Fruit fly (Drosophila melanogaster) whole organism, embryonic: Measurements from ENCODE around the gene SkpD.

Experiments used
- Bgb ChIP-seq: fragments of 200-800 bp; sonication (Bioruptor generic); IDR thresholded peaks from 2 replicates; pipeline ENCODE4 v1.3.6; 2022; ENCODE audit warnings: missing biosample characterization, missing genetic modification characterization; ENCODE audit not compliant: partially characterized antibody
- C15 ChIP-seq: fragments of 200-800 bp; sonication (Bioruptor generic); IDR thresholded peaks from 3 replicates; pipeline ENCODE4 v1.3.6; 2022; ENCODE audit warnings: missing biosample characterization, missing genetic modification characterization
- CG10431 ChIP-seq: fragments of 200-800 bp; sonication (Bioruptor generic); optimal IDR thresholded peaks from 3 replicates; lab custom pipeline; 2018; ENCODE audit warnings: missing biosample characterization, mild to moderate bottlenecking, missing genetic modification characterization
- CG10979 ChIP-seq: fragments of 200-800 bp; sonication (Bioruptor generic); optimal IDR thresholded peaks from 2 replicates; lab custom pipeline; 2018; ENCODE audit warnings: missing biosample characterization, mild to moderate bottlenecking, missing genetic modification characterization, moderate library complexity
- CG12071 ChIP-seq: fragments of 200-800 bp; sonication (Bioruptor generic); optimal IDR thresholded peaks from 3 replicates; lab custom pipeline; 2018; ENCODE audit warnings: missing biosample characterization, mild to moderate bottlenecking, missing genetic modification characterization
- CG12391 ChIP-seq: fragments of 200-800 bp; sonication (Bioruptor generic); optimal IDR thresholded peaks from 3 replicates; lab custom pipeline; 2018; ENCODE audit warnings: missing biosample characterization, mild to moderate bottlenecking, missing genetic modification characterization, moderate library complexity
- CG12769 ChIP-seq: fragments of 200-800 bp; sonication (Bioruptor generic); optimal IDR thresholded peaks from 2 replicates; lab custom pipeline; 2019; ENCODE audit warnings: missing biosample characterization, mild to moderate bottlenecking, missing genetic modification characterization, moderate library complexity
- CG15011 ChIP-seq: fragments of 200-800 bp; sonication (Bioruptor generic); optimal IDR thresholded peaks from 3 replicates; lab custom pipeline; 2018; ENCODE audit warnings: missing biosample characterization, mild to moderate bottlenecking, missing genetic modification characterization
- CG15269 ChIP-seq: fragments of 200-800 bp; sonication (Bioruptor generic); optimal IDR thresholded peaks from 2 replicates; lab custom pipeline; 2018; ENCODE audit warnings: missing biosample characterization, mild to moderate bottlenecking, missing genetic modification characterization, moderate library complexity
- CG2202 ChIP-seq: fragments of 200-800 bp; sonication (Bioruptor generic); optimal IDR thresholded peaks from 2 replicates; lab custom pipeline; 2018; ENCODE audit warnings: missing biosample characterization, mild to moderate bottlenecking, missing genetic modification characterization
- CG2889 ChIP-seq: fragments of 200-800 bp; sonication (Bioruptor generic); IDR thresholded peaks from 3 replicates; pipeline ENCODE4 v1.3.6; 2022; ENCODE audit warnings: missing biosample characterization, missing genetic modification characterization
- CG31388 ChIP-seq: fragments of 200-800 bp; sonication (Bioruptor generic); optimal IDR thresholded peaks from 2 replicates; lab custom pipeline; 2016; ENCODE audit warnings: missing biosample characterization, missing genetic modification characterization
- CG34422 ChIP-seq: fragments of 200-800 bp; sonication (Bioruptor generic); IDR thresholded peaks from 3 replicates; pipeline ENCODE4 v1.3.6; 2022; ENCODE audit warnings: missing biosample characterization, missing genetic modification characterization
- CG3995 ChIP-seq: fragments of 200-800 bp; sonication (Bioruptor generic); optimal IDR thresholded peaks from 3 replicates; lab custom pipeline; 2016; ENCODE audit warnings: missing biosample characterization, missing genetic modification characterization
- CG4404 ChIP-seq: fragments of 200-800 bp; sonication (Bioruptor generic); IDR thresholded peaks from 2 replicates; pipeline ENCODE4 v1.3.6; 2022; ENCODE audit warnings: missing biosample characterization, missing genetic modification characterization
- CG4707 ChIP-seq: fragments of 200-800 bp; sonication (Bioruptor generic); optimal IDR thresholded peaks from 2 replicates; lab custom pipeline; 2018; ENCODE audit warnings: missing biosample characterization, mild to moderate bottlenecking, missing genetic modification characterization, moderate library complexity
- CG6765 ChIP-seq: fragments of 200-800 bp; sonication (Bioruptor generic); optimal IDR thresholded peaks from 3 replicates; lab custom pipeline; 2017; ENCODE audit warnings: missing biosample characterization, mild to moderate bottlenecking, missing genetic modification characterization
- CG8359 ChIP-seq: fragments of 200-800 bp; sonication (Bioruptor generic); optimal IDR thresholded peaks from 2 replicates; lab custom pipeline; 2017; ENCODE audit warnings: missing biosample characterization, mild to moderate bottlenecking, missing genetic modification characterization, borderline replicate concordance
- CG8924 ChIP-seq: fragments of 200-800 bp; optimal IDR thresholded peaks from 3 replicates; lab custom pipeline; 2019; ENCODE audit warnings: missing biosample characterization, mild to moderate bottlenecking, missing genetic modification characterization, moderate library complexity
- Dbx ChIP-seq: fragments of 200-800 bp; sonication (Bioruptor generic); IDR thresholded peaks from 3 replicates; pipeline ENCODE4 v1.3.6; 2022; ENCODE audit warnings: missing biosample characterization, missing genetic modification characterization
- H2.0 ChIP-seq: fragments of 200-800 bp; sonication (Bioruptor generic); IDR thresholded peaks from 2 replicates; pipeline ENCODE4 v1.3.6; 2022; ENCODE audit warnings: missing biosample characterization, missing genetic modification characterization
- Hmx ChIP-seq: fragments of 200-800 bp; sonication (Bioruptor generic); optimal IDR thresholded peaks from 2 replicates; lab custom pipeline; 2016; ENCODE audit warnings: missing biosample characterization, missing genetic modification characterization
- Max ChIP-seq: fragments of 200-800 bp; sonication (Bioruptor generic); optimal IDR thresholded peaks from 2 replicates; lab custom pipeline; 2016; ENCODE audit warnings: missing biosample characterization, mild to moderate bottlenecking, missing genetic modification characterization
- NC2β ChIP-seq: fragments of 200-800 bp; sonication (Bioruptor generic); optimal IDR thresholded peaks from 2 replicates; lab custom pipeline; 2016; ENCODE audit warnings: missing biosample characterization, missing genetic modification characterization
- NK7.1 ChIP-seq: fragments of 200-800 bp; sonication (Bioruptor generic); optimal IDR thresholded peaks from 3 replicates; lab custom pipeline; 2016; ENCODE audit warnings: missing biosample characterization, missing genetic modification characterization
- Opbp ChIP-seq: fragments of 200-800 bp; sonication (Bioruptor generic); IDR thresholded peaks from 3 replicates; pipeline ENCODE4 v1.3.6; 2022; ENCODE audit warnings: missing biosample characterization, missing genetic modification characterization; ENCODE audit not compliant: partially characterized antibody
- Ptx1 ChIP-seq: fragments of 200-800 bp; sonication (Bioruptor generic); IDR thresholded peaks from 2 replicates; pipeline ENCODE4 v1.3.6; 2022; ENCODE audit warnings: missing biosample characterization, missing genetic modification characterization
- Sin3A ChIP-seq: fragments of >200 bp; optimal IDR thresholded peaks from 2 replicates; lab custom pipeline; 2018
- Ssrp ChIP-seq: fragments of 200-800 bp; sonication (Bioruptor generic); optimal IDR thresholded peaks from 2 replicates; lab custom pipeline; 2018; ENCODE audit warnings: missing biosample characterization, mild to moderate bottlenecking, missing genetic modification characterization, moderate library complexity
- Trl ChIP-seq, 3 experiments: fragments of >200 bp in 2 of 3; fragments of 200-800 bp in 1 of 3; sonication (Bioruptor generic) in 1 of 3; optimal IDR thresholded peaks; 2 replicates in 1 of 3; 3 replicates in 2 of 3; lab custom pipeline; 2016 to 2017; ENCODE audit warnings: missing biosample characterization in 1 of 3, missing genetic modification characterization in 1 of 3
- ab ChIP-seq: fragments of 200-800 bp; sonication (Bioruptor generic); optimal IDR thresholded peaks from 2 replicates; lab custom pipeline; 2016; ENCODE audit warnings: missing biosample characterization, missing genetic modification characterization
- abd-A ChIP-seq: fragments of 200-800 bp; sonication (Bioruptor generic); optimal IDR thresholded peaks from 3 replicates; lab custom pipeline; 2019; ENCODE audit warnings: missing biosample characterization, mild to moderate bottlenecking, missing genetic modification characterization, moderate library complexity
- ap ChIP-seq: fragments of 200-800 bp; sonication (Bioruptor generic); IDR thresholded peaks from 2 replicates; pipeline ENCODE4 v1.3.6; 2022; ENCODE audit warnings: missing biosample characterization, missing genetic modification characterization
- bab2 ChIP-seq: fragments of 200-800 bp; sonication (Bioruptor generic); optimal IDR thresholded peaks from 2 replicates; lab custom pipeline; 2016; ENCODE audit warnings: missing biosample characterization, missing genetic modification characterization
- caup ChIP-seq: fragments of 200-800 bp; sonication (Bioruptor generic); optimal IDR thresholded peaks from 3 replicates; lab custom pipeline; 2017; ENCODE audit warnings: missing biosample characterization, mild to moderate bottlenecking, missing genetic modification characterization, moderate library complexity; ENCODE audit not compliant: severe bottlenecking
- cg ChIP-seq: fragments of 200-800 bp; sonication (Bioruptor generic); optimal IDR thresholded peaks from 3 replicates; lab custom pipeline; 2019; ENCODE audit warnings: missing biosample characterization, mild to moderate bottlenecking, missing genetic modification characterization, moderate library complexity
- chif ChIP-seq, 2 experiments: fragments of 200-800 bp; sonication (Bioruptor generic); optimal IDR thresholded peaks; 3 replicates each; lab custom pipeline; 2016; ENCODE audit warnings: missing biosample characterization in 2 of 2, missing genetic modification characterization in 2 of 2
- exex ChIP-seq: fragments of 200-800 bp; sonication (Bioruptor generic); optimal IDR thresholded peaks from 4 replicates; lab custom pipeline; 2018; ENCODE audit warnings: missing biosample characterization, mild to moderate bottlenecking, missing genetic modification characterization, moderate library complexity
- grn ChIP-seq: fragments of 200-800 bp; sonication (Bioruptor generic); optimal IDR thresholded peaks from 3 replicates; lab custom pipeline; 2017; ENCODE audit warnings: missing biosample characterization, missing genetic modification characterization
- hth ChIP-seq: fragments of >200 bp; optimal IDR thresholded peaks from 2 replicates; lab custom pipeline; 2017; ENCODE audit warnings: inconsistent platforms
- ind ChIP-seq: fragments of 200-800 bp; sonication (Bioruptor generic); optimal IDR thresholded peaks from 3 replicates; lab custom pipeline; 2016; ENCODE audit warnings: missing biosample characterization, missing genetic modification characterization
- lola ChIP-seq, 3 experiments: fragments of >200 bp in 2 of 3; fragments of 200-800 bp in 1 of 3; sonication (Bioruptor generic) in 1 of 3; optimal IDR thresholded peaks; 2 replicates each; lab custom pipeline; 2017 to 2019; ENCODE audit warnings: missing biosample characterization in 3 of 3, missing genetic modification characterization in 3 of 3, mild to moderate bottlenecking in 1 of 3, moderate library complexity in 1 of 3
- nerfin-2 ChIP-seq: fragments of 200-800 bp; sonication (Bioruptor generic); IDR thresholded peaks from 2 replicates; pipeline ENCODE4 v1.3.6; 2022; ENCODE audit warnings: missing biosample characterization, missing genetic modification characterization; ENCODE audit not compliant: partially characterized antibody
- pfk ChIP-seq: fragments of 200-800 bp; sonication (Bioruptor generic); optimal IDR thresholded peaks from 2 replicates; lab custom pipeline; 2018; ENCODE audit warnings: missing biosample characterization, mild to moderate bottlenecking, missing genetic modification characterization, moderate library complexity
- salm ChIP-seq: fragments of 200-800 bp; sonication (Bioruptor generic); optimal IDR thresholded peaks from 2 replicates; lab custom pipeline; 2018; ENCODE audit warnings: missing biosample characterization, mild to moderate bottlenecking, missing genetic modification characterization
- sens ChIP-seq: fragments of 200-800 bp; sonication (Bioruptor generic); peaks from one replicate; lab custom pipeline; 2016; ENCODE audit warnings: missing biosample characterization, missing genetic modification characterization
- sens-2 ChIP-seq: fragments of 200-800 bp; sonication (Bioruptor generic); IDR thresholded peaks from 2 replicates; pipeline ENCODE4 v1.3.6; 2022; ENCODE audit warnings: missing biosample characterization, missing genetic modification characterization
- sim ChIP-seq: fragments of 200-800 bp; sonication (Bioruptor generic); IDR thresholded peaks from 2 replicates; pipeline ENCODE4 v1.3.6; 2022; ENCODE audit warnings: missing biosample characterization, missing genetic modification characterization
- sr ChIP-seq: fragments of 200-800 bp; sonication (Bioruptor generic); IDR thresholded peaks from 3 replicates; pipeline ENCODE4 v1.3.6; 2022; ENCODE audit warnings: missing biosample characterization, missing genetic modification characterization
- toy ChIP-seq: fragments of 200-800 bp; sonication (Bioruptor generic); IDR thresholded peaks from 2 replicates; pipeline ENCODE4 v1.3.6; 2022; ENCODE audit warnings: missing biosample characterization, missing genetic modification characterization
- tup ChIP-seq: fragments of 200-800 bp; sonication (Bioruptor generic); optimal IDR thresholded peaks from 2 replicates; lab custom pipeline; 2016; ENCODE audit warnings: missing biosample characterization, mild to moderate bottlenecking, missing genetic modification characterization, moderate library complexity
- wek ChIP-seq: fragments of 200-800 bp; sonication (Bioruptor generic); optimal IDR thresholded peaks from 3 replicates; lab custom pipeline; 2018; ENCODE audit warnings: missing biosample characterization, mild to moderate bottlenecking, missing genetic modification characterization, moderate library complexity

Gene SkpD

dm6 chrX:19839067-19839466 is 26.5 kb downstream of the SkpD start (continued):
- TF ChIP-seq exex (tag; lab: Kevin White, UChicago) (no peak), CG10979 (tag; lab: Kevin White, UChicago) (peak; percentile 19), tup (no peak), CG6765 (GFP tag; lab: Kevin White, UChicago) (no peak), Bgb (GFP tag; lab: Robert Waterston, UW) (no peak), sens-2 (GFP tag; lab: Robert Waterston, UW) (no peak), Trl (optimal IDR thresholded peaks at IDR 0.05; lab: Kevin White, UChicago) (no peak), Trl (GFP tag; optimal IDR thresholded peaks at IDR 0.05; lab: Kevin White, UChicago) (no peak), ap (GFP tag; lab: Robert Waterston, UW) (no peak), CG2202 (tag; lab: Kevin White, UChicago) (peak; percentile 30), Sin3A (lab: Kevin White, UChicago) (no peak), toy (GFP tag; lab: Robert Waterston, UW) (no peak), Ptx1 (no peak), NK7.1 (GFP tag; lab: Kevin White, UChicago) (no peak), H2.0 (no peak), sens (GFP tag; lab: Kevin White, UChicago) (peak; percentile 89), Opbp (GFP tag; lab: Robert Waterston, UW) (no peak), Dbx (GFP tag; lab: Robert Waterston, UW) (no peak), CG31388 (GFP tag; lab: Kevin White, UChicago) (no peak), CG8359 (GFP tag; lab: Kevin White, UChicago) (no peak), chif (GFP tag; optimal IDR thresholded peaks at IDR 0.05; lab: Kevin White, UChicago) (peak in 1 of 2 experiments; percentile 32), CG2889 (GFP tag; lab: Robert Waterston, UW) (no peak), C15 (GFP tag; lab: Robert Waterston, UW) (no peak), CG15011 (GFP tag; lab: Kevin White, UChicago) (no peak), Max (GFP tag; lab: Kevin White, UChicago) (no peak), CG34422 (GFP tag; lab: Robert Waterston, UW) (no peak), CG12071 (GFP tag; lab: Kevin White, UChicago) (no peak), Ssrp (tag; lab: Kevin White, UChicago) (no peak), ind (no peak), CG4707 (GFP tag; lab: Kevin White, UChicago) (no peak), pfk (GFP tag; lab: Kevin White, UChicago) (no peak), bab2 (GFP tag; lab: Kevin White, UChicago) (peak; percentile 29), salm (tag; lab: Kevin White, UChicago) (no peak), CG12391 (tag; lab: Kevin White, UChicago) (no peak), grn (GFP tag; lab: Kevin White, UChicago) (no peak), CG12769 (no peak), ab (GFP tag; lab: Kevin White, UChicago) (no peak), sr (GFP tag; lab: Robert Waterston, UW) (no peak), sim (GFP tag; lab: Robert Waterston, UW) (no peak), CG3995 (GFP tag; lab: Kevin White, UChicago) (no peak), cg (GFP tag; lab: Kevin White, UChicago) (no peak), abd-A (tag; lab: Kevin White, UChicago) (no peak), CG10431 (GFP tag; lab: Kevin White, UChicago) (no peak), NC2β (GFP tag; lab: Kevin White, UChicago) (peak; percentile 7), Hmx (GFP tag; lab: Kevin White, UChicago) (no peak), caup (no peak), CG8924 (tag; lab: Kevin White, UChicago) (no peak), CG4404 (no peak), wek (GFP tag; lab: Kevin White, UChicago) (peak; percentile 19), hth (lab: Kevin White, UChicago) (no peak), nerfin-2 (no peak), CG15269 (no peak), lola (GFP tag; optimal IDR thresholded peaks at IDR 0.05; lab: Kevin White, UChicago) (peak in 1 of 3 experiments; percentile 17)
